Worm (Caenorhabditis elegans) whole organism, L1 larva: ENCODE measurements around the gene iff-2.
A peak's percentile ranks its signal among the peaks of the same experiment; 100 is the strongest.

Experiments used
- F16B12.6 ChIP-seq: fragments of 150-350 bp; optimal IDR thresholded peaks from 2 replicates; lab custom pipeline; 2014; ENCODE audit warnings: missing biosample characterization, missing genetic modification characterization
- ceh-90 ChIP-seq: sonication (generic microtip); optimal IDR thresholded peaks from 2 replicates; lab custom pipeline; 2016; ENCODE audit warnings: missing genetic modification characterization, missing compliant biosample characterization
- egl-13 ChIP-seq: sonication (generic microtip); optimal IDR thresholded peaks from 2 replicates; lab custom pipeline; 2016; ENCODE audit warnings: missing genotype, missing genetic modification reagents, missing genetic modification characterization, missing compliant biosample characterization
- elt-2 ChIP-seq: sonication (generic microtip); optimal IDR thresholded peaks from 2 replicates; lab custom pipeline; 2016; ENCODE audit warnings: missing genetic modification characterization, mild to moderate bottlenecking, inconsistent platforms, missing compliant biosample characterization, missing genetic modification reagents
- hlh-17 ChIP-seq: fragments of 200-800 bp; sonication (Bioruptor generic); optimal IDR thresholded peaks from 2 replicates; lab custom pipeline; 2018; ENCODE audit warnings: missing genetic modification characterization, mild to moderate bottlenecking, missing compliant biosample characterization, moderate library complexity, borderline replicate concordance
- isw-1 ChIP-seq: fragments of 200-800 bp; sonication (Bioruptor generic); IDR thresholded peaks from 2 replicates; pipeline ENCODE4 v1.3.6; 2022; ENCODE audit warnings: missing genetic modification characterization, missing compliant biosample characterization
- jun-1 ChIP-seq: fragments of 150-350 bp; optimal IDR thresholded peaks from 2 replicates; lab custom pipeline; 2014; ENCODE audit warnings: missing biosample characterization, missing genetic modification reagents, missing genetic modification characterization
- lin-14 ChIP-seq: fragments of 200-800 bp; sonication (Bioruptor generic); optimal IDR thresholded peaks from 2 replicates; lab custom pipeline; 2018; ENCODE audit warnings: mild to moderate bottlenecking, missing genetic modification characterization, moderate library complexity, missing compliant biosample characterization
- lsy-2 ChIP-seq, 2 experiments: fragments of 150-350 bp; optimal IDR thresholded peaks; 2 replicates each; lab custom pipeline; 2014; ENCODE audit warnings: missing biosample characterization in 2 of 2, missing genetic modification characterization in 2 of 2
- mdl-1 ChIP-seq, 2 experiments: fragments of 150-350 bp; optimal IDR thresholded peaks; 2 replicates each; lab custom pipeline; 2014 to 2017; ENCODE audit warnings: missing biosample characterization in 2 of 2, missing genetic modification characterization in 2 of 2, inconsistent platforms in 1 of 2
- nhr-20 ChIP-seq: sonication (generic microtip); optimal IDR thresholded peaks from 2 replicates; lab custom pipeline; 2016; ENCODE audit warnings: mild to moderate bottlenecking, missing genetic modification characterization, missing compliant biosample characterization
- nhr-85 ChIP-seq: sonication (generic microtip); peaks from one replicate; lab custom pipeline; 2016; ENCODE audit warnings: missing genetic modification characterization, inconsistent platforms, missing compliant biosample characterization
- nhr-90 ChIP-seq: sonication (generic microtip); optimal IDR thresholded peaks from 2 replicates; lab custom pipeline; 2016; ENCODE audit warnings: mild to moderate bottlenecking, missing genetic modification characterization, missing compliant biosample characterization; ENCODE audit not compliant: poor library complexity
- rnt-1 ChIP-seq: sonication (generic microtip); optimal IDR thresholded peaks from 2 replicates; lab custom pipeline; 2016; ENCODE audit warnings: mild to moderate bottlenecking, missing genetic modification characterization, moderate library complexity, missing compliant biosample characterization
- sup-37 ChIP-seq: fragments of 200-800 bp; sonication (Bioruptor generic); optimal IDR thresholded peaks from 2 replicates; lab custom pipeline; 2018; ENCODE audit warnings: mild to moderate bottlenecking, missing genetic modification characterization, missing compliant biosample characterization
- unc-30 ChIP-seq: sonication (generic microtip); optimal IDR thresholded peaks from 2 replicates; lab custom pipeline; 2017; ENCODE audit warnings: missing biosample characterization, missing genetic modification characterization

Gene iff-2

DNA sequence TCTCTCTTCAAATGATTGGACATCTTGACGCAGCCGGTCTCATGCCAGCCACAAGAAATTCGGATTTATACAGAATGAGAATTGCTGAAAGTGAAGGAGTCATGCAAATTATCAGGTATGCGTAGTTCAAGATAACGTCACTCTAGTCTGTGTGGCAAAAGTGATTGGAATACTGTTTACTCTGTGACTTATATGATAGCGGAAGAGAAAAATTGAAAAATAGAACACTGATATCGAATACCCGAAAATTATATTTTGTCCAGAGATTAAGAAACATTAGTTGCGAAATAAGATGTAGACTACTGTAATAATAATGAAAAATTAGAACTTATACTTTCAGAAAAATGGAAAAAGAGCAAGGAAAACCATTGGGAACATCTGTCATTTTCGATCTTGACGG is 45.6 kb downstream of the iff-2 start:
- TF ChIP-seq unc-30 (tag; lab: Kevin White, UChicago): no peak
- TF ChIP-seq elt-2 (tag; lab: Kevin White, UChicago): peak; percentile 37
- TF ChIP-seq, all 84 proteins: peak for 1

DNA sequence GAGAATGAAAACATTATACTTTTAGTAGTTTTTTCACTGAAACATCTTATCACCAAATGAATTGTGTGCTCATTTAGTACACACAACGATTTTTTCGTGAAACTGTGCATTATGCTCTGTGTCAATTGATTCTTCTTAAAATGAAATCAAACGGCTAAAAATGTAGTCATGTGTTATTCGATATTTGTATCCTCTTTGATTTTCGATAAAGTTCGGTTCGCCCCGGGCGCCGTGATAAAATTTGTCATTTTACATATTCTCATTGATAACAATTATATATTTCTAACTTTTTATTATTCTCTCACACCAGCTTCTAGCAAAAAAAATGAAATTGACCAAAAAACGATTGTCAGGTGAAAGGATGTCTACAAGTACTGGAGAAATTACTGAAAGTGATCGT is 46.4 kb downstream of the iff-2 start, which contains the start of gene ctg-2:
ctg-2 (plus strand) TSS at position 326 of the 400 bp plus-strand sequence.
- TF ChIP-seq jun-1 (tag; lab: Kevin White, UChicago) (peak; percentile 15), nhr-90 (no peak), lsy-2 (tag; optimal IDR thresholded peaks at IDR 0.05; lab: Kevin White, UChicago) (no peak), mdl-1 (tag; optimal IDR thresholded peaks at IDR 0.05; lab: Kevin White, UChicago) (no peak), nhr-20 (peak; percentile 3), isw-1 (no peak), hlh-17 (GFP tag; lab: Kevin White, UChicago) (no peak), egl-13 (tag; lab: Kevin White, UChicago) (no peak), ceh-90 (tag; lab: Kevin White, UChicago) (no peak), rnt-1 (tag; lab: Kevin White, UChicago) (no peak), elt-2 (tag; lab: Kevin White, UChicago) (peak; percentile 85), F16B12.6 (no peak), sup-37 (GFP tag; lab: Kevin White, UChicago) (no peak), lin-14 (GFP tag; lab: Kevin White, UChicago) (peak; percentile 15), nhr-85 (no peak)
